Worm (Caenorhabditis elegans) whole organism, L4/young adult: ENCODE results near the gene T12D8.9.

Source experiments
- W03F9.2 ChIP-seq: fragments of 150-350 bp; optimal IDR thresholded peaks from 2 replicates; lab custom pipeline; 2014; ENCODE audit warnings: missing biosample characterization, missing genetic modification characterization
- dao-5 ChIP-seq: sonication (generic microtip); optimal IDR thresholded peaks from 2 replicates; lab custom pipeline; 2016; ENCODE audit warnings: missing genotype, missing genetic modification characterization, moderate library complexity, missing compliant biosample characterization
- him-1 ChIP-seq: sonication (generic microtip); optimal IDR thresholded peaks from 2 replicates; lab custom pipeline; 2016; ENCODE audit warnings: missing genotype, missing genetic modification reagents, missing genetic modification characterization, missing compliant biosample characterization

DNA sequence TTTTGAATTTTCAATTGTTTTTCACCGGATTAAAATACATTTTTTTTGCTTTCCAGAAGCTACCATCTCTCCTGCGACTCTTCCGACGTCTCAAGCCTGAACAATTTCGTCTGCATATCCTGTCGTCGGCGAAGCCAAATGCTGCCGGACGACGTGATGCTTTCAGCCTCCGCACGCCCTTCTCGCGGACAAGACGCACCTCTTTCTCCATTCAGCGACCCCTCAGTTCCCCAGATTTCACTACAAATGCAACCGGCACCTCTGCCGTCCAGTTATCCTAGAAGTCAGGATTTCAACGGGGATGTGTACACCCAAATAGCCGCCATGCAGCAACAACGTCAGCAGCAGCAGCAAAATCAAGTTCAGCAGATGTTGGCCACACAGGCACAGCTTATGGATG is 27.4 kb downstream of the T12D8.9 start:
- TF ChIP-seq him-1 (no peak), dao-5 (tag; lab: Kevin White, UChicago) (no peak), W03F9.2 (no peak)
